Fruit fly (Drosophila melanogaster) whole organism, embryonic: ENCODE measurements around the gene Dpm2.

ENCODE experiments used
- Adf1 ChIP-seq: fragments of 200-800 bp; sonication (Bioruptor generic); IDR thresholded peaks from 2 replicates; pipeline ENCODE4 v1.3.6; 2022; ENCODE audit warnings: missing biosample characterization, missing genetic modification characterization
- Antp ChIP-seq: fragments of 200-800 bp; sonication (Bioruptor generic); optimal IDR thresholded peaks from 3 replicates; lab custom pipeline; 2016; ENCODE audit warnings: missing biosample characterization, missing genetic modification characterization
- B-H1 ChIP-seq: fragments of 200-800 bp; sonication (Bioruptor generic); IDR thresholded peaks from 3 replicates; pipeline ENCODE4 v1.3.6; 2022; ENCODE audit warnings: missing biosample characterization, missing genetic modification characterization
- B-H2 ChIP-seq: fragments of 200-800 bp; sonication (Bioruptor generic); optimal IDR thresholded peaks from 2 replicates; lab custom pipeline; 2018; ENCODE audit warnings: missing biosample characterization, mild to moderate bottlenecking, missing genetic modification characterization
- C15 ChIP-seq: fragments of 200-800 bp; sonication (Bioruptor generic); IDR thresholded peaks from 3 replicates; pipeline ENCODE4 v1.3.6; 2022; ENCODE audit warnings: missing biosample characterization, missing genetic modification characterization
- CG10431 ChIP-seq: fragments of 200-800 bp; sonication (Bioruptor generic); optimal IDR thresholded peaks from 3 replicates; lab custom pipeline; 2018; ENCODE audit warnings: missing biosample characterization, mild to moderate bottlenecking, missing genetic modification characterization
- CG11398 ChIP-seq: fragments of 200-800 bp; sonication (Bioruptor generic); optimal IDR thresholded peaks from 2 replicates; lab custom pipeline; 2016; ENCODE audit warnings: missing biosample characterization, missing genetic modification characterization
- CG12299 ChIP-seq: fragments of 200-800 bp; sonication (Bioruptor generic); optimal IDR thresholded peaks from 2 replicates; lab custom pipeline; 2018; ENCODE audit warnings: missing biosample characterization, mild to moderate bottlenecking, missing genetic modification characterization
- CG1529 ChIP-seq: fragments of 200-800 bp; sonication (Bioruptor generic); optimal IDR thresholded peaks from 3 replicates; lab custom pipeline; 2018; ENCODE audit warnings: missing biosample characterization, missing genetic modification characterization
- CG15601 ChIP-seq: fragments of 200-800 bp; sonication (Bioruptor generic); optimal IDR thresholded peaks from 3 replicates; lab custom pipeline; 2019; ENCODE audit warnings: missing biosample characterization, mild to moderate bottlenecking, missing genetic modification characterization, moderate library complexity
- CG17328 ChIP-seq: fragments of 200-800 bp; sonication (Bioruptor generic); IDR thresholded peaks from 2 replicates; pipeline ENCODE4 v1.3.6; 2022; ENCODE audit warnings: missing biosample characterization, missing genetic modification characterization
- CG2889 ChIP-seq: fragments of 200-800 bp; sonication (Bioruptor generic); IDR thresholded peaks from 3 replicates; pipeline ENCODE4 v1.3.6; 2022; ENCODE audit warnings: missing biosample characterization, missing genetic modification characterization
- CG30020 ChIP-seq: fragments of 200-800 bp; optimal IDR thresholded peaks from 2 replicates; lab custom pipeline; 2019; ENCODE audit warnings: missing biosample characterization, mild to moderate bottlenecking, missing genetic modification characterization, moderate library complexity
- CG30431 ChIP-seq: fragments of 200-800 bp; sonication (Bioruptor generic); optimal IDR thresholded peaks from 2 replicates; lab custom pipeline; 2017; ENCODE audit warnings: missing biosample characterization, missing genetic modification characterization
- CG32767 ChIP-seq: fragments of 200-800 bp; sonication (Bioruptor generic); IDR thresholded peaks from 2 replicates; pipeline ENCODE4 v1.3.6; 2022; ENCODE audit warnings: missing biosample characterization, missing genetic modification characterization
- CG34224 ChIP-seq: fragments of 200-800 bp; sonication (Bioruptor generic); IDR thresholded peaks from 3 replicates; pipeline ENCODE4 v1.3.6; 2022; ENCODE audit warnings: missing biosample characterization, missing genetic modification characterization; ENCODE audit not compliant: partially characterized antibody
- CG4854 ChIP-seq: fragments of 200-800 bp; sonication (Bioruptor generic); optimal IDR thresholded peaks from 2 replicates; lab custom pipeline; 2016; ENCODE audit warnings: missing biosample characterization, missing genetic modification characterization, inconsistent platforms
- CG5245 ChIP-seq: fragments of 200-800 bp; sonication (Bioruptor generic); optimal IDR thresholded peaks from 3 replicates; lab custom pipeline; 2016; ENCODE audit warnings: missing biosample characterization, missing genetic modification characterization
- CG5953 ChIP-seq: fragments of 200-800 bp; sonication (Bioruptor generic); IDR thresholded peaks from 2 replicates; pipeline ENCODE4 v1.3.6; 2022; ENCODE audit warnings: missing biosample characterization, missing genetic modification characterization
- CG6683 ChIP-seq: fragments of 200-800 bp; sonication (Bioruptor generic); optimal IDR thresholded peaks from 2 replicates; lab custom pipeline; 2017; ENCODE audit warnings: missing biosample characterization, mild to moderate bottlenecking, missing genetic modification characterization, missing genetic modification reagents
- CG7556 ChIP-seq: fragments of 200-800 bp; sonication (Bioruptor generic); optimal IDR thresholded peaks from 2 replicates; lab custom pipeline; 2017; ENCODE audit warnings: missing biosample characterization, mild to moderate bottlenecking, missing genetic modification characterization
- CG8944 ChIP-seq: fragments of 200-800 bp; sonication (Bioruptor generic); optimal IDR thresholded peaks from 3 replicates; lab custom pipeline; 2016; ENCODE audit warnings: missing biosample characterization, missing genetic modification characterization
- CG9437 ChIP-seq: fragments of 200-800 bp; sonication (Bioruptor generic); optimal IDR thresholded peaks from 2 replicates; lab custom pipeline; 2018; ENCODE audit warnings: missing biosample characterization, mild to moderate bottlenecking, missing genetic modification characterization
- Chrac-16 ChIP-seq: fragments of 200-800 bp; sonication (Bioruptor generic); optimal IDR thresholded peaks from 3 replicates; lab custom pipeline; 2016; ENCODE audit warnings: missing biosample characterization, missing genetic modification characterization
- Doc2 ChIP-seq: fragments of 200-800 bp; sonication (Bioruptor generic); IDR thresholded peaks from 2 replicates; pipeline ENCODE4 v1.3.6; 2022; ENCODE audit warnings: missing biosample characterization, missing genetic modification characterization
- Doc3 ChIP-seq: fragments of 200-800 bp; sonication (Bioruptor generic); IDR thresholded peaks from 3 replicates; pipeline ENCODE4 v1.3.6; 2022; ENCODE audit warnings: missing biosample characterization, missing genetic modification characterization; ENCODE audit not compliant: partially characterized antibody
- ERR ChIP-seq: fragments of 200-800 bp; sonication (Bioruptor generic); optimal IDR thresholded peaks from 2 replicates; lab custom pipeline; 2016; ENCODE audit warnings: missing biosample characterization, missing genetic modification characterization
- Elba2 ChIP-seq: fragments of 200-800 bp; sonication (Bioruptor generic); optimal IDR thresholded peaks from 3 replicates; lab custom pipeline; 2016; ENCODE audit warnings: missing biosample characterization, missing genetic modification characterization
- Rfx ChIP-seq: fragments of 200-800 bp; sonication (Bioruptor generic); IDR thresholded peaks from 2 replicates; pipeline ENCODE4 v1.3.6; 2022; ENCODE audit warnings: missing biosample characterization, missing genetic modification characterization
- Sox102F ChIP-seq: fragments of 200-800 bp; sonication (Bioruptor generic); optimal IDR thresholded peaks from 2 replicates; lab custom pipeline; 2018; ENCODE audit warnings: missing biosample characterization, mild to moderate bottlenecking, missing genetic modification characterization, moderate library complexity
- cato ChIP-seq: fragments of 200-800 bp; sonication (Bioruptor generic); optimal IDR thresholded peaks from 2 replicates; lab custom pipeline; 2016; ENCODE audit warnings: missing biosample characterization, missing genetic modification characterization, borderline replicate concordance
- caup ChIP-seq: fragments of 200-800 bp; sonication (Bioruptor generic); optimal IDR thresholded peaks from 3 replicates; lab custom pipeline; 2017; ENCODE audit warnings: missing biosample characterization, mild to moderate bottlenecking, missing genetic modification characterization, moderate library complexity; ENCODE audit not compliant: severe bottlenecking
- chinmo ChIP-seq: fragments of 200-800 bp; sonication (Bioruptor generic); IDR thresholded peaks from 4 replicates; pipeline ENCODE4 v1.3.6; 2022; ENCODE audit warnings: missing biosample characterization, missing genetic modification characterization; ENCODE audit not compliant: partially characterized antibody
- chm ChIP-seq: fragments of 200-800 bp; sonication (Bioruptor generic); IDR thresholded peaks from 2 replicates; pipeline ENCODE4 v1.3.6; 2022; ENCODE audit warnings: missing biosample characterization, missing genetic modification characterization
- dimm ChIP-seq: fragments of 200-800 bp; sonication (Bioruptor generic); IDR thresholded peaks from 2 replicates; pipeline ENCODE4 v1.3.6; 2022; ENCODE audit warnings: missing biosample characterization, missing genetic modification characterization
- dm ChIP-seq: fragments of 200-800 bp; sonication (Bioruptor generic); optimal IDR thresholded peaks from 3 replicates; lab custom pipeline; 2016; ENCODE audit warnings: missing biosample characterization, missing genetic modification characterization
- en ChIP-seq: fragments of 200-800 bp; sonication (Bioruptor generic); optimal IDR thresholded peaks from 2 replicates; lab custom pipeline; 2016; ENCODE audit warnings: missing biosample characterization, missing genetic modification characterization
- eve ChIP-seq, 2 experiments: fragments of >200 bp; optimal IDR thresholded peaks; 2 replicates each; lab custom pipeline; 2017; ENCODE audit warnings: missing biosample characterization in 2 of 2, missing genetic modification characterization in 2 of 2
- exex ChIP-seq: fragments of 200-800 bp; sonication (Bioruptor generic); optimal IDR thresholded peaks from 4 replicates; lab custom pipeline; 2018; ENCODE audit warnings: missing biosample characterization, mild to moderate bottlenecking, missing genetic modification characterization, moderate library complexity
- fd102C ChIP-seq: fragments of 200-800 bp; sonication (Bioruptor generic); optimal IDR thresholded peaks from 2 replicates; lab custom pipeline; 2018; ENCODE audit warnings: missing biosample characterization, mild to moderate bottlenecking, missing genetic modification characterization, moderate library complexity
- jing ChIP-seq: fragments of 200-800 bp; sonication (Bioruptor generic); optimal IDR thresholded peaks from 2 replicates; lab custom pipeline; 2018; ENCODE audit warnings: missing biosample characterization, mild to moderate bottlenecking, missing genetic modification characterization
- nau ChIP-seq: fragments of 200-800 bp; sonication (Bioruptor generic); optimal IDR thresholded peaks from 3 replicates; lab custom pipeline; 2017; ENCODE audit warnings: missing biosample characterization, mild to moderate bottlenecking, missing genetic modification characterization, missing genetic modification reagents
- pros ChIP-seq: fragments of 200-800 bp; sonication (Bioruptor generic); optimal IDR thresholded peaks from 3 replicates; lab custom pipeline; 2019; ENCODE audit warnings: missing biosample characterization, mild to moderate bottlenecking, missing genetic modification characterization, moderate library complexity
- rib ChIP-seq: fragments of 200-800 bp; sonication (Bioruptor generic); IDR thresholded peaks from 2 replicates; pipeline ENCODE4 v1.3.6; 2022; ENCODE audit warnings: missing biosample characterization, missing genetic modification characterization
- run ChIP-seq: fragments of 200-800 bp; sonication (Bioruptor generic); optimal IDR thresholded peaks from 3 replicates; lab custom pipeline; 2018; ENCODE audit warnings: missing biosample characterization, mild to moderate bottlenecking, missing genetic modification characterization
- sqz ChIP-seq: fragments of 200-800 bp; sonication (Bioruptor generic); optimal IDR thresholded peaks from 3 replicates; lab custom pipeline; 2018; ENCODE audit warnings: missing biosample characterization, mild to moderate bottlenecking, missing genetic modification characterization
- tap ChIP-seq: fragments of 200-800 bp; optimal IDR thresholded peaks from 3 replicates; lab custom pipeline; 2019; ENCODE audit warnings: missing biosample characterization, mild to moderate bottlenecking, missing genetic modification characterization, moderate library complexity
- tin ChIP-seq: fragments of 200-800 bp; sonication (Bioruptor generic); optimal IDR thresholded peaks from 3 replicates; lab custom pipeline; 2016; ENCODE audit warnings: missing biosample characterization, missing genetic modification characterization
- vvl ChIP-seq: fragments of 200-800 bp; sonication (Bioruptor generic); IDR thresholded peaks from 2 replicates; pipeline ENCODE4 v1.3.6; 2022; ENCODE audit warnings: missing biosample characterization, missing genetic modification characterization
- zfh1 ChIP-seq: fragments of 200-800 bp; sonication (Bioruptor generic); IDR thresholded peaks from 3 replicates; pipeline ENCODE4 v1.3.6; 2022; ENCODE audit warnings: missing biosample characterization, missing genetic modification characterization

Dpm2 gene

DNA sequence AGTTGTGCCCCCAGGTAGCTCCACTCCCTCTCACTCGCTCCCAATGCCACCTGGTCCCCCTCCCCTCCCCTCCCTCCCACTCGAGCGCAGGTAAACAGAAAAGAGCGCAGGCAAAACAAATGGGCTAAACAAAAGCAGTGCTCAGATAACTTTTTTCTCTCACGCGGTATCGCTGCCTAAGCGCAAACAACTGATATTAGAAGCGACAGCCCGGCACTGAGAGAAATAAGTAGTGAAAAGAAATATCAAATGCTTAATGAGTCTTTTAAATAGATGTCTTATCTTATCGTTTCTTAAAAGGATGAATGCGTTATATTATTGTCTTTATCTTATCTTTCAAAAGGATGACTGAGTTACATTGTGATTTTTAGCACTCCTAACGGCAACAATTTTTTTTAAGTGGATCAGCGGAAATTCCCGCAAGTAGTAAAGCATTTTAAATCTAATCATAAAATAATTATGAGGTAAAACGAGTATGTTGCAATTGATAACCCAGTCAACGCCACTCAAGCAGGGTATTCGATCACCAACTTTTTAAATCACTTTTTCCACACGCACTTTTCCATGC lies 18.1 kb upstream of the Dpm2 start (continued):
- TF ChIP-seq chinmo (GFP tag; lab: Robert Waterston, UW) = peak; percentile 77; the same call in 2 of the 4 replicates
- peak; percentile 82 for TF ChIP-seq Antp (GFP tag; lab: Kevin White, UChicago)
- peak; percentile 88 for TF ChIP-seq CG8944 (GFP tag; lab: Kevin White, UChicago)
- peak; percentile 87 for TF ChIP-seq CG9437
- peak; percentile 83 for TF ChIP-seq CG6683
- peak; percentile 89 for TF ChIP-seq Chrac-16 (GFP tag; lab: Kevin White, UChicago)
- peak in 1 of 2 experiments; percentile 96 for TF ChIP-seq eve (GFP tag; optimal IDR thresholded peaks at IDR 0.05; lab: Kevin White, UChicago)
- TF ChIP-seq tap (tag; lab: Kevin White, UChicago) = peak; percentile 95
- TF ChIP-seq dm (GFP tag; lab: Kevin White, UChicago) = peak; percentile 75
- peak; percentile 87 for TF ChIP-seq CG12299
- peak; percentile 83 for TF ChIP-seq CG5245 (GFP tag; lab: Kevin White, UChicago)
- TF ChIP-seq Sox102F (GFP tag; lab: Kevin White, UChicago) = peak; percentile 94
- no peak for TF ChIP-seq Elba2 (GFP tag; lab: Kevin White, UChicago)
- TF ChIP-seq B-H2 (GFP tag; lab: Kevin White, UChicago) = peak; percentile 51
- peak; percentile 83 for TF ChIP-seq CG11398
- peak; percentile 86 for TF ChIP-seq CG32767 (GFP tag; lab: Robert Waterston, UW)
- peak; percentile 52 for TF ChIP-seq CG30020 (tag; lab: Kevin White, UChicago)
- TF ChIP-seq tin = peak; percentile 86
- peak; percentile 88 for TF ChIP-seq nau (GFP tag; lab: Kevin White, UChicago)
- TF ChIP-seq CG2889 (GFP tag; lab: Robert Waterston, UW) = peak; percentile 86
- TF ChIP-seq Doc3 (GFP tag; lab: Robert Waterston, UW) = no peak
- TF ChIP-seq jing (GFP tag; lab: Kevin White, UChicago) = peak; percentile 86
- TF ChIP-seq chm (GFP tag; lab: Robert Waterston, UW) = peak; percentile 90
- TF ChIP-seq C15 (GFP tag; lab: Robert Waterston, UW) = peak; percentile 80; the same call in 2 of the 3 replicates
- peak; percentile 90 for TF ChIP-seq run (tag; lab: Kevin White, UChicago)
- TF ChIP-seq CG17328 (GFP tag; lab: Robert Waterston, UW) = peak; percentile 89
- TF ChIP-seq caup (GFP tag; lab: Kevin White, UChicago) = peak; percentile 88
- TF ChIP-seq CG34224 = no peak
- no peak for TF ChIP-seq pros (GFP tag; lab: Kevin White, UChicago)
- TF ChIP-seq CG1529 (GFP tag; lab: Kevin White, UChicago) = peak; percentile 89
- TF ChIP-seq rib (GFP tag; lab: Robert Waterston, UW) = peak; percentile 81
- peak; percentile 92 for TF ChIP-seq en (GFP tag; lab: Kevin White, UChicago)
- TF ChIP-seq CG30431 (GFP tag; lab: Kevin White, UChicago) = peak; percentile 71
- peak; percentile 77 for TF ChIP-seq Adf1 (GFP tag; lab: Robert Waterston, UW)
- TF ChIP-seq CG10431 (GFP tag; lab: Kevin White, UChicago) = peak; percentile 70
- TF ChIP-seq fd102C (GFP tag; lab: Kevin White, UChicago) = peak; percentile 38
- TF ChIP-seq exex = peak; percentile 100
- TF ChIP-seq zfh1 = peak; percentile 89
- peak; percentile 92 for TF ChIP-seq Rfx (GFP tag; lab: Robert Waterston, UW)
- TF ChIP-seq vvl (GFP tag; lab: Robert Waterston, UW) = peak; percentile 96
- TF ChIP-seq B-H1 (GFP tag; lab: Robert Waterston, UW) = peak; percentile 79
- peak; percentile 85 for TF ChIP-seq cato (GFP tag; lab: Kevin White, UChicago)
- peak; percentile 83 for TF ChIP-seq CG5953
- TF ChIP-seq dimm = peak; percentile 84
- peak; percentile 92 for TF ChIP-seq CG7556
- no peak for TF ChIP-seq Doc2 (GFP tag; lab: Robert Waterston, UW)
- TF ChIP-seq ERR = peak; percentile 83
- TF ChIP-seq sqz (GFP tag; lab: Kevin White, UChicago) = peak; percentile 89
- TF ChIP-seq CG15601 = peak; percentile 88
- peak; percentile 86 for TF ChIP-seq CG4854 (GFP tag; lab: Kevin White, UChicago)
